Worm (Caenorhabditis elegans): ENCODE results near the gene icd-1.

The icd-1 gene

ce11 chrII:6566628-6567180, 21.8 kb downstream of the icd-1 start, which contains the start of the genes F18C5.5 and F18C5.9:
Gene F18C5.5 (minus strand): TSS chrII:6566728.
Gene F18C5.9 (plus strand): TSS chrII:6567130.
- TF ChIP-seq zag-1 (tag; optimal IDR thresholded peaks at IDR 0.05) (no peak), blmp-1 (tag; optimal IDR thresholded peaks at IDR 0.05) (peak; percentile 58), ztf-11 (tag; optimal IDR thresholded peaks at IDR 0.05) (no peak), nhr-47 (tag; optimal IDR thresholded peaks at IDR 0.05) (no peak), ceh-8 (GFP tag; optimal IDR thresholded peaks at IDR 0.05) (no peak)

- TF ChIP-seq skn-1 (tag; optimal IDR thresholded peaks at IDR 0.05): peak; percentile 20
- TF ChIP-seq nhr-71 (tag; optimal IDR thresholded peaks at IDR 0.05): peak; percentile 49
- peak; percentile 31 for TF ChIP-seq xbp-1 (tag; optimal IDR thresholded peaks at IDR 0.05)
- no peak for TF ChIP-seq lin-14 (GFP tag; optimal IDR thresholded peaks at IDR 0.05)
- no peak for TF ChIP-seq nhr-237 (tag; optimal IDR thresholded peaks at IDR 0.05)
- TF ChIP-seq lin-35 (GFP tag; optimal IDR thresholded peaks at IDR 0.05): peak; percentile 22 to 59
- no peak for TF ChIP-seq ceh-8 (GFP tag; optimal IDR thresholded peaks at IDR 0.05)
- TF ChIP-seq aly-2 (tag; optimal IDR thresholded peaks at IDR 0.05): no peak
- TF ChIP-seq C16A3.4 (tag; optimal IDR thresholded peaks at IDR 0.05): peak; percentile 13
- TF ChIP-seq zip-4 (GFP tag; optimal IDR thresholded peaks at IDR 0.05): no peak
- TF ChIP-seq dpl-1 (GFP tag; optimal IDR thresholded peaks at IDR 0.05): peak in 2 of 3 experiments; percentile 17 to 25
- no peak for TF ChIP-seq fkh-4 (tag; optimal IDR thresholded peaks at IDR 0.05; ENCODE audit: borderline replicate concordance)
- TF ChIP-seq nhr-76 (tag; optimal IDR thresholded peaks at IDR 0.05): no peak
- no peak for TF ChIP-seq C34B4.2 (tag; optimal IDR thresholded peaks at IDR 0.05)
- TF ChIP-seq mef-2 (tag; optimal IDR thresholded peaks at IDR 0.05): no peak
- peak; percentile 9 for TF ChIP-seq lir-3 (tag; optimal IDR thresholded peaks at IDR 0.05; ENCODE audit: poor library complexity)
- no peak for TF ChIP-seq vab-15 (tag; optimal IDR thresholded peaks at IDR 0.05)
- TF ChIP-seq elt-3 (tag; optimal IDR thresholded peaks at IDR 0.05): no peak
- no peak for TF ChIP-seq pag-3 (tag; optimal IDR thresholded peaks at IDR 0.05; ENCODE audit: borderline replicate concordance, insufficient read depth)
- TF ChIP-seq nhr-90 (tag; optimal IDR thresholded peaks at IDR 0.05; ENCODE audit: poor library complexity): peak; percentile 25
- TF ChIP-seq pqm-1 (tag; optimal IDR thresholded peaks at IDR 0.05): no peak
- no peak for TF ChIP-seq ceh-90 (tag; optimal IDR thresholded peaks at IDR 0.05)
- TF ChIP-seq fos-1 (tag; optimal IDR thresholded peaks at IDR 0.05): no peak
- TF ChIP-seq mab-9 (GFP tag; IDR thresholded peaks at IDR 0.05): no peak
- TF ChIP-seq ama-1 (optimal IDR thresholded peaks at IDR 0.05): no peak
- TF ChIP-seq mep-1 (tag; optimal IDR thresholded peaks at IDR 0.05): peak; percentile 51
- no peak for TF ChIP-seq aha-1 (tag; optimal IDR thresholded peaks at IDR 0.05)
- no peak for TF ChIP-seq hlh-17 (GFP tag; optimal IDR thresholded peaks at IDR 0.05; ENCODE audit: borderline replicate concordance)
- TF ChIP-seq sox-4 (tag; optimal IDR thresholded peaks at IDR 0.05): no peak
- no peak for TF ChIP-seq ztf-11 (tag; optimal IDR thresholded peaks at IDR 0.05)
- no peak for TF ChIP-seq pax-3 (tag; optimal IDR thresholded peaks at IDR 0.05)
- TF ChIP-seq blmp-1 (tag; optimal IDR thresholded peaks at IDR 0.05): peak; percentile 7
- no peak for TF ChIP-seq ces-1 (GFP tag; optimal IDR thresholded peaks at IDR 0.05)
- no peak for TF ChIP-seq ceh-88 (GFP tag; IDR thresholded peaks at IDR 0.05)
- TF ChIP-seq unc-130 (tag; optimal IDR thresholded peaks at IDR 0.05): no peak
- no peak for TF ChIP-seq nhr-11 (tag; optimal IDR thresholded peaks at IDR 0.05)
- no peak for TF ChIP-seq nhr-28 (tag; optimal IDR thresholded peaks at IDR 0.05)
- TF ChIP-seq alr-1 (tag; optimal IDR thresholded peaks at IDR 0.05; ENCODE audit: borderline replicate concordance): no peak
- no peak for TF ChIP-seq egl-27 (tag; optimal IDR thresholded peaks at IDR 0.05)
- no peak for TF ChIP-seq C04F5.9 (tag; optimal IDR thresholded peaks at IDR 0.05)
- peak; percentile 31 for TF ChIP-seq nhr-77 (tag; optimal IDR thresholded peaks at IDR 0.05)
- peak; percentile 45 for TF ChIP-seq swsn-7 (tag; optimal IDR thresholded peaks at IDR 0.05)
- no peak for TF ChIP-seq nhr-85 (tag)
- peak; percentile 70 for TF ChIP-seq snu-23 (GFP tag; optimal IDR thresholded peaks at IDR 0.05)
- TF ChIP-seq ztf-4 (tag; optimal IDR thresholded peaks at IDR 0.05): no peak
- no peak for TF ChIP-seq snpc-4 (tag; optimal IDR thresholded peaks at IDR 0.05)
- no peak for TF ChIP-seq irx-1 (tag; optimal IDR thresholded peaks at IDR 0.05)
- peak; percentile 24 for TF ChIP-seq elt-2 (tag; optimal IDR thresholded peaks at IDR 0.05)
Observed at ce11 chrII:6565077-6565476, 23.4 kb downstream of the icd-1 start, which contains the start of gene mpz-3. Gene mpz-3 (minus strand): TSS chrII:6565396.

Data from whole organism, L1 larva.